Worm (Caenorhabditis elegans): ENCODE results near the gene sru-39.

sru-39 gene

DNA sequence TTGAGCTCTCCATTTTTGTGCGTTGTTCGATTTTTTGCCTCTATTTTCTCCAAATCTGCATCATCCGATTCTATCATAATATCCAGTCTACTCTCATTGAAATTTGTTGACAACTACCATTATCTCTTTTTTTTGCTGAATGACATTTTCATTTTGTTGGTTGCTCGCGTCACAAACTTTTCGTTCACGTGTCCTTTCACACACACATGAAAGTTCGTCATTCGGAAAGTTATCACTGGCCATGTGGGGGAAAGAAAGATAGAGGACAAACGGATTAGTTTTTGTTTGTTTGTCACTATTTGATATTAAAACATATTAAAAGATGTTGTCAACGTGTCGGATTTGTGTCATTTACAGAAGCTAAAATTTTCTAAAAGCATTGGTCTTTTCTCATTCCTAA lies 8.3 kb upstream of the sru-39 start:
- no peak for TF ChIP-seq tra-4 (tag; optimal IDR thresholded peaks at IDR 0.05)
- TF ChIP-seq aly-1 (tag; optimal IDR thresholded peaks at IDR 0.05): no peak
- TF ChIP-seq hmbx-1 (tag; optimal IDR thresholded peaks at IDR 0.05): no peak
- TF ChIP-seq ets-7 (tag; optimal IDR thresholded peaks at IDR 0.05): no peak
- TF ChIP-seq pes-1 (GFP tag; IDR thresholded peaks at IDR 0.05): no peak
- TF ChIP-seq sea-1 (GFP tag; conservative IDR thresholded peaks at IDR 0.05): no peak
- TF ChIP-seq tbx-11 (GFP tag; IDR thresholded peaks at IDR 0.05): no peak
- no peak for TF ChIP-seq ceh-36 (tag; optimal IDR thresholded peaks at IDR 0.05)
- TF ChIP-seq B0310.2 (tag; optimal IDR thresholded peaks at IDR 0.05): no peak
- no peak for TF ChIP-seq hnd-1 (tag; optimal IDR thresholded peaks at IDR 0.05)
- no peak for TF ChIP-seq F13C5.2 (tag; optimal IDR thresholded peaks at IDR 0.05)
- TF ChIP-seq tbx-37 (GFP tag; conservative IDR thresholded peaks at IDR 0.05): no peak
- TF ChIP-seq ceh-13 (GFP tag; optimal IDR thresholded peaks at IDR 0.05): no peak
- no peak for TF ChIP-seq ama-1 (optimal IDR thresholded peaks at IDR 0.05)

DNA sequence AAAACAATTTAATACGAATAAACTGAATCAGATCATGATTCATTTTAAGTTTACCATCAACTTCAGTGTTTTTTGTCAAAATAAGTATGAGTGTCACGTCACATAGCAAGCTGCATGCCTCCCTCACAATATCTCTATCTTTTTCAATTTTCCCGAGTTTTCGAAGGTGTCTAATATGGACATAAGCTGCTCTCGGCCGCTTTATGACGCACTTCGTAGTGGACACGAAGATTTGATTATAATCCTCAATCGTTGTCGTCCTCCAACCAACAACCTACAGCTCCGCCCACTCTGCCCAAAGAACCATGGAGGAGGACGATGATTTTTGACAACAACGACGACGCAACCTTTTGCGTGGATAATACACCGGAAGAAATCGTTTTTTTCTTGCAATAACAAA lies 7.3 kb upstream of the sru-39 start:
- no peak for TF ChIP-seq hnd-1 (tag; optimal IDR thresholded peaks at IDR 0.05)
- TF ChIP-seq hmbx-1 (tag; optimal IDR thresholded peaks at IDR 0.05): no peak
- no peak for TF ChIP-seq ama-1 (optimal IDR thresholded peaks at IDR 0.05)
- no peak for TF ChIP-seq scrt-1 (GFP tag; IDR thresholded peaks at IDR 0.05)
- TF ChIP-seq ets-7 (tag; optimal IDR thresholded peaks at IDR 0.05): no peak
- no peak for TF ChIP-seq flt-1 (GFP tag; IDR thresholded peaks at IDR 0.05)
- no peak for TF ChIP-seq tra-4 (tag; optimal IDR thresholded peaks at IDR 0.05)
- no peak for TF ChIP-seq F13C5.2 (tag; optimal IDR thresholded peaks at IDR 0.05)
- TF ChIP-seq tbx-37 (GFP tag; conservative IDR thresholded peaks at IDR 0.05): no peak
- TF ChIP-seq tbx-11 (GFP tag; IDR thresholded peaks at IDR 0.05): no peak

DNA sequence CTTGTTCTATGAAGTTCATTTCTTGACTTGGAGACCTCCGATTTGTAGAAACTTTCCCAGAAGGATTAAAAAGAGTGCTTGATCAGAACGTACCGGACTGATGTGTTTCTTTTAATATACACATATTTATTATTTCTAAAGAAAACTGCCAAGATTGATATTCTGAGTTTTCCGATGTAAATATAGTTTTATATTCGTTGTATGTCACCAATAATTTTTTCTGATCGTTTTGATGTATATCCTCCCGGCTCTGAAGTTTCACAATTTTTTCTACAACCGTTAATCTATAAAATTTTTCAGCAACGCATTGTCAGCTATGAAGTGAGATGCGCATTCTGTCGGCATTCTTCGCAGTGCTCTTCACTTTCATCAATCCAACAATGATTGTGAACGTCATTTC lies 6.7 kb upstream of the sru-39 start, which contains the start of gene F46B6.9:
Gene F46B6.9 (plus strand): TSS at position 301 of the 400 bp plus-strand sequence.
- no peak for TF ChIP-seq flt-1 (GFP tag; IDR thresholded peaks at IDR 0.05)

DNA sequence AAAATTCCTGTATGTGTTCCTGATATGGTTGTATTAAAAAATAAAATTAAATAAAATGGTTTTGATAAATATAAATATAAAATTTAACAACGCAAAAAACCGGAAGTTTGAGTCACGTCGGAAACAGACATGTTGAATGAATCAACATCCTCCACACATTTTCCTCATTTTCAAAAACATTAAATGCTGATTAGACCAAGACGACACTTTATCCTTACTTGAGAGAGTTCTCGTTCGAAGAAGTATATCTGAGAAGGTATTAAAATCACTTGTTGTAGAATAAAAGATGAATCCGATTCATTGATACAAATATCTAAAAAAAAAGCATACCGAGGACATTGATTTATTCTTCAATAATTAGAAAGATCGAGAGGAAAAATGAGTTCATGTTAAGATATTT lies 5.1 kb upstream of the sru-39 start:
- TF ChIP-seq F13C5.2 (tag; optimal IDR thresholded peaks at IDR 0.05) (no peak), tbx-11 (GFP tag; IDR thresholded peaks at IDR 0.05) (no peak), B0310.2 (tag; optimal IDR thresholded peaks at IDR 0.05) (no peak), ama-1 (optimal IDR thresholded peaks at IDR 0.05) (no peak), ceh-13 (GFP tag; optimal IDR thresholded peaks at IDR 0.05) (no peak), scrt-1 (GFP tag; IDR thresholded peaks at IDR 0.05) (no peak), sea-1 (GFP tag; conservative IDR thresholded peaks at IDR 0.05) (no peak), hmg-4 (GFP tag; optimal IDR thresholded peaks at IDR 0.05) (no peak), ets-7 (tag; optimal IDR thresholded peaks at IDR 0.05) (no peak), ceh-36 (tag; optimal IDR thresholded peaks at IDR 0.05) (no peak), tbx-37 (GFP tag; conservative IDR thresholded peaks at IDR 0.05) (no peak), hmbx-1 (tag; optimal IDR thresholded peaks at IDR 0.05) (no peak), aly-1 (tag; optimal IDR thresholded peaks at IDR 0.05) (no peak), flt-1 (GFP tag; IDR thresholded peaks at IDR 0.05) (no peak), pes-1 (GFP tag; IDR thresholded peaks at IDR 0.05) (no peak), hnd-1 (tag; optimal IDR thresholded peaks at IDR 0.05) (no peak), tra-4 (tag; optimal IDR thresholded peaks at IDR 0.05) (no peak)

DNA sequence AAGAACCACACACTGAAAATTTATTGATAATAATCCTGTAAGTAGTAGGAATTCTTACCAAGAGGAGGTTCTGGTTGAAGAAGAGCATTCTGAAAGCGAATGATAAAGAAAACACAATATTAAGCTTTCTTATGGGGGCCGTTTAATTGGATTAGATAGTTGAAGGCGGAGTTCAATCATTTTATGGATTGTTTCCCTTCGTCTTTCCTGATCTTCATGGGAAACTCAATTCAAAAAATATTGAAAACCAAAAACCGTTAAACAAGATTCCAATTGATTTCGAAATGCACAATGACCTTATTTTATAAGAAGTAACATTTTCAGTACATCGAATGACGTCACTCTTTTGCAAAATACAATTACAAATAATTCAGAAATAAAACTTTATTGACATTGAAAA lies 4.2 kb upstream of the sru-39 start, which contains the start of gene F46B6.13:
Gene F46B6.13 (minus strand): TSS at position 101 of the 400 bp plus-strand sequence.
- TF ChIP-seq pes-1 (GFP tag; IDR thresholded peaks at IDR 0.05): no peak
- no peak for TF ChIP-seq ets-7 (tag; optimal IDR thresholded peaks at IDR 0.05)
- no peak for TF ChIP-seq tbx-11 (GFP tag; IDR thresholded peaks at IDR 0.05)
- TF ChIP-seq B0310.2 (tag; optimal IDR thresholded peaks at IDR 0.05): no peak
- TF ChIP-seq ama-1 (optimal IDR thresholded peaks at IDR 0.05): no peak
- TF ChIP-seq hmbx-1 (tag; optimal IDR thresholded peaks at IDR 0.05): no peak
- no peak for TF ChIP-seq tra-4 (tag; optimal IDR thresholded peaks at IDR 0.05)
- no peak for TF ChIP-seq flt-1 (GFP tag; IDR thresholded peaks at IDR 0.05)
- no peak for TF ChIP-seq tbx-37 (GFP tag; conservative IDR thresholded peaks at IDR 0.05)

DNA sequence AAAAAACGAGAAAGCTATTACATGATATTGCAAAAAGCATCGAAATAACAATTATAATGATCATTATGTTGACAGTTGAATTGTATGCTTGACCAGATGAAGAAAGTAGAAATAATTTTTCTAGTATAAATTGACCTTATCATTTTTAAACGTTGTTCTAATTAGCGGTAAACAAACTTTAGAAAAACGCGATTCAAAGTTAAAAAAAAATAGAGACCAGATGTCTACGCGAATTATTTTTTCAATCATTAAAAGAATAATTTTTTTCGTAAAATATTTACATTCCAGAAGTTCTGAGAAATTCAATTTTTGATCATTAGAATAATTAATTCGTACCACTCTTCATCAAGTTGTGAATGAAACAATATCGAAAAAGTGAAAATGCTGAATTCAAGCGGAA lies 1.3 kb upstream of the sru-39 start, which contains the start of gene F46B6.10:
Gene F46B6.10 (minus strand): TSS at position 101 of the 400 bp plus-strand sequence.
- TF ChIP-seq pes-1 (GFP tag; IDR thresholded peaks at IDR 0.05) (no peak), flt-1 (GFP tag; IDR thresholded peaks at IDR 0.05) (no peak), scrt-1 (GFP tag; IDR thresholded peaks at IDR 0.05) (no peak), sea-1 (GFP tag; conservative IDR thresholded peaks at IDR 0.05) (no peak), hmbx-1 (tag; optimal IDR thresholded peaks at IDR 0.05) (no peak), hnd-1 (tag; optimal IDR thresholded peaks at IDR 0.05) (no peak), ceh-36 (tag; optimal IDR thresholded peaks at IDR 0.05) (no peak), F13C5.2 (tag; optimal IDR thresholded peaks at IDR 0.05) (no peak), ets-7 (tag; optimal IDR thresholded peaks at IDR 0.05) (no peak), ama-1 (optimal IDR thresholded peaks at IDR 0.05) (no peak), B0310.2 (tag; optimal IDR thresholded peaks at IDR 0.05) (no peak), aly-1 (tag; optimal IDR thresholded peaks at IDR 0.05) (no peak), ceh-13 (GFP tag; optimal IDR thresholded peaks at IDR 0.05) (no peak), tra-4 (tag; optimal IDR thresholded peaks at IDR 0.05) (no peak), tbx-11 (GFP tag; IDR thresholded peaks at IDR 0.05) (no peak), hmg-4 (GFP tag; optimal IDR thresholded peaks at IDR 0.05) (no peak), tbx-37 (GFP tag; conservative IDR thresholded peaks at IDR 0.05) (no peak)

DNA sequence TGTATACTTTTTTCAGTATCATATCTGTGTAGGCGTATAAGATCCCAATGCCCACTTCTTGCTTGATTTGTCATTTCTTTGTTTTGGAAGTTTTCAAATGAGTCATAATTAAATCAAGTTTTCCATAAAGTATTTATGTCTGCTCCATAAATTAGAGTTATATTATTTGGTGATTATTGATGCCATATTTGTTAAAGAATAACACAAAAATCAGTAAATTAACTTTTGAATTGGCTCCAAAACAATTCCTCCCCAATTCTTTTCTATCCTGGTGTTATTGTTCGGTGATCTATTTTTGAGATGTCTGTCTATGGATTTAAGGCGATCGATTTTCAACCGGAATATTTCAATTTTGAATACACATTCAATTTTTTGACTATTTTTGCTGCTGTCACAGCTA lies 1.9 kb downstream of the sru-39 start, which contains the start of gene sru-37:
Gene sru-37 (plus strand): TSS at position 301 of the 400 bp plus-strand sequence.
- TF ChIP-seq ama-1 (optimal IDR thresholded peaks at IDR 0.05) (no peak), aly-1 (tag; optimal IDR thresholded peaks at IDR 0.05) (no peak), hnd-1 (tag; optimal IDR thresholded peaks at IDR 0.05) (no peak), scrt-1 (GFP tag; IDR thresholded peaks at IDR 0.05) (no peak), flt-1 (GFP tag; IDR thresholded peaks at IDR 0.05) (no peak), ceh-13 (GFP tag; optimal IDR thresholded peaks at IDR 0.05) (no peak), pes-1 (GFP tag; IDR thresholded peaks at IDR 0.05) (no peak), sea-1 (GFP tag; conservative IDR thresholded peaks at IDR 0.05) (no peak), ets-7 (tag; optimal IDR thresholded peaks at IDR 0.05) (no peak), hmbx-1 (tag; optimal IDR thresholded peaks at IDR 0.05) (no peak), tbx-11 (GFP tag; IDR thresholded peaks at IDR 0.05) (no peak)

DNA sequence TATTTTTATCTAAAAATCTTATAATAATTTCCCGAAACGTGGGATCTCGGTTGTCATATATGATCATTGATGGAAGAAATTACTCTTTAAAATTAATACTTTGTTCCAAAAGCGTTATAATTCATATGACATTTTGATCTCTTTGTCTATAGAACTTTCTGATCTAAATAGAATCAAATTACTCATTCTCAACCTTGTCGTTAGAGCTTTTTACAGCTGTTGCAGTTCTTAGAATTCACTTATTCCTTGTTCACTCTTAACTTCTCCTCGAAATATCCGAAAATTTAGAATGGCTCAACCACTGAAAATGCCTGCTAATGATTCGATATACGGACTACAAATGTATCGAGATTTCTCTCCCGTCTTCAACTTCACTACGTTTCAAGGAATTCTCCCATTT lies 7.9 kb downstream of the sru-39 start, which contains the start of gene sru-29:
Gene sru-29 (plus strand): TSS at position 301 of the 400 bp plus-strand sequence.
- TF ChIP-seq hmg-4 (GFP tag; optimal IDR thresholded peaks at IDR 0.05) (no peak), F13C5.2 (tag; optimal IDR thresholded peaks at IDR 0.05) (no peak), ceh-13 (GFP tag; optimal IDR thresholded peaks at IDR 0.05) (no peak), tra-4 (tag; optimal IDR thresholded peaks at IDR 0.05) (no peak), scrt-1 (GFP tag; IDR thresholded peaks at IDR 0.05) (no peak), B0310.2 (tag; optimal IDR thresholded peaks at IDR 0.05) (no peak)
